Fruit fly (Drosophila melanogaster): ENCODE data around the gene Pa1.

Gene Pa1

dm6 chrX:11385498-11385897 is 26.5 kb downstream of the Pa1 start:
- TF ChIP-seq Mio (GFP tag; optimal IDR thresholded peaks at IDR 0.05): no peak
- TF ChIP-seq Hr78 (GFP tag; optimal IDR thresholded peaks at IDR 0.05): no peak
- no peak for TF ChIP-seq br (GFP tag; optimal IDR thresholded peaks at IDR 0.05)
- TF ChIP-seq Rel (GFP tag; optimal IDR thresholded peaks at IDR 0.05): no peak
- TF ChIP-seq Rel (tag; optimal IDR thresholded peaks at IDR 0.05): no peak
- TF ChIP-seq sv (GFP tag; optimal IDR thresholded peaks at IDR 0.05): no peak
- TF ChIP-seq OdsH (GFP tag; optimal IDR thresholded peaks at IDR 0.05): no peak
- no peak for TF ChIP-seq foxo (GFP tag; optimal IDR thresholded peaks at IDR 0.05)
- no peak for TF ChIP-seq Dfd (GFP tag; optimal IDR thresholded peaks at IDR 0.05)
- TF ChIP-seq GATAd (GFP tag; optimal IDR thresholded peaks at IDR 0.05): no peak
- TF ChIP-seq dsf (GFP tag; optimal IDR thresholded peaks at IDR 0.05; ENCODE audit: borderline replicate concordance): no peak

- TF ChIP-seq sv (GFP tag; optimal IDR thresholded peaks at IDR 0.05): no peak
- peak; percentile 81 for TF ChIP-seq Dif (GFP tag; optimal IDR thresholded peaks at IDR 0.05; ENCODE audit: partially characterized antibody)
- TF ChIP-seq Hr83 (GFP tag; optimal IDR thresholded peaks at IDR 0.05; ENCODE audit: poor library complexity, severe bottlenecking): peak; percentile 51
- peak; percentile 33 for TF ChIP-seq h (GFP tag; optimal IDR thresholded peaks at IDR 0.05)
- TF ChIP-seq Hnf4 (GFP tag; optimal IDR thresholded peaks at IDR 0.05): no peak
- TF ChIP-seq usp (GFP tag; optimal IDR thresholded peaks at IDR 0.05): no peak
- no peak for TF ChIP-seq dmrt93B (GFP tag; optimal IDR thresholded peaks at IDR 0.05)
- TF ChIP-seq Rel (GFP tag; optimal IDR thresholded peaks at IDR 0.05): peak; percentile 37
- no peak for TF ChIP-seq Rel (tag; optimal IDR thresholded peaks at IDR 0.05)
- TF ChIP-seq Abd-B (GFP tag; optimal IDR thresholded peaks at IDR 0.05): no peak
- peak; percentile 82 to 88 for TF ChIP-seq dl (GFP tag; optimal IDR thresholded peaks at IDR 0.05; ENCODE audit: insufficient read depth in 1 of 2, partially characterized antibody in 2 of 2)
- no peak for TF ChIP-seq pan (optimal IDR thresholded peaks at IDR 0.05)
- TF ChIP-seq Sp1 (GFP tag; optimal IDR thresholded peaks at IDR 0.05): no peak
- no peak for TF ChIP-seq Dfd (GFP tag; optimal IDR thresholded peaks at IDR 0.05)
- TF ChIP-seq CG9705 (GFP tag; optimal IDR thresholded peaks at IDR 0.05): no peak
- peak; percentile 31 for TF ChIP-seq Vsx2 (GFP tag; optimal IDR thresholded peaks at IDR 0.05; ENCODE audit: partially characterized antibody)
- TF ChIP-seq lola (GFP tag; optimal IDR thresholded peaks at IDR 0.05): no peak
- no peak for TF ChIP-seq Myc (optimal IDR thresholded peaks at IDR 0.05)
- TF ChIP-seq OdsH (GFP tag; optimal IDR thresholded peaks at IDR 0.05): no peak
- no peak for TF ChIP-seq brk (GFP tag; optimal IDR thresholded peaks at IDR 0.05)
- no peak for TF ChIP-seq CrebA (GFP tag; optimal IDR thresholded peaks at IDR 0.05; ENCODE audit: borderline replicate concordance)
- TF ChIP-seq HLH106 (tag; optimal IDR thresholded peaks at IDR 0.05): no peak
- TF ChIP-seq dsf (GFP tag; optimal IDR thresholded peaks at IDR 0.05; ENCODE audit: borderline replicate concordance): no peak
- TF ChIP-seq tai (GFP tag; optimal IDR thresholded peaks at IDR 0.05): no peak
- peak; percentile 28 for TF ChIP-seq Jra (GFP tag; optimal IDR thresholded peaks at IDR 0.05)
- TF ChIP-seq foxo (GFP tag; optimal IDR thresholded peaks at IDR 0.05): no peak
Observed at dm6 chrX:11389494-11390447, 30.7 kb downstream of the Pa1 start.

dm6 chrX:11390625-11391363 is 31.8 kb downstream of the Pa1 start:
- no peak for TF ChIP-seq Jra (GFP tag; optimal IDR thresholded peaks at IDR 0.05)
- TF ChIP-seq HLH106 (tag; optimal IDR thresholded peaks at IDR 0.05): peak; percentile 27
- TF ChIP-seq dl (GFP tag; optimal IDR thresholded peaks at IDR 0.05; ENCODE audit: insufficient read depth in 1 of 2, partially characterized antibody in 2 of 2): no peak
- peak; percentile 35 for TF ChIP-seq br (GFP tag; optimal IDR thresholded peaks at IDR 0.05)
- TF ChIP-seq h (GFP tag; optimal IDR thresholded peaks at IDR 0.05): peak; percentile 45
- peak; percentile 38 for TF ChIP-seq fru (GFP tag; optimal IDR thresholded peaks at IDR 0.05)
- TF ChIP-seq CG9705 (GFP tag; optimal IDR thresholded peaks at IDR 0.05): no peak
- peak; percentile 16 for TF ChIP-seq tai (GFP tag; optimal IDR thresholded peaks at IDR 0.05)
- TF ChIP-seq Hnf4 (GFP tag; optimal IDR thresholded peaks at IDR 0.05): peak; percentile 17
- peak; percentile 68 for TF ChIP-seq sv (GFP tag; optimal IDR thresholded peaks at IDR 0.05)
- TF ChIP-seq Vsx2 (GFP tag; optimal IDR thresholded peaks at IDR 0.05; ENCODE audit: partially characterized antibody): no peak
- TF ChIP-seq dmrt93B (GFP tag; optimal IDR thresholded peaks at IDR 0.05): no peak
- TF ChIP-seq ey (GFP tag; optimal IDR thresholded peaks at IDR 0.05): peak; percentile 57
- TF ChIP-seq foxo (GFP tag; optimal IDR thresholded peaks at IDR 0.05): peak in 1 of 2 experiments; percentile 59
- peak; percentile 20 for TF ChIP-seq Sp1 (GFP tag; optimal IDR thresholded peaks at IDR 0.05)
- TF ChIP-seq dsf (GFP tag; optimal IDR thresholded peaks at IDR 0.05; ENCODE audit: borderline replicate concordance): no peak
- no peak for TF ChIP-seq Hr78 (GFP tag; optimal IDR thresholded peaks at IDR 0.05)
- TF ChIP-seq CG32264 (GFP tag; optimal IDR thresholded peaks at IDR 0.05): no peak
- peak; percentile 52 for TF ChIP-seq rgr (GFP tag; optimal IDR thresholded peaks at IDR 0.05)
- no peak for TF ChIP-seq CrebA (GFP tag; optimal IDR thresholded peaks at IDR 0.05; ENCODE audit: borderline replicate concordance)
- peak; percentile 28 for TF ChIP-seq OdsH (GFP tag; optimal IDR thresholded peaks at IDR 0.05)
- peak; percentile 25 for TF ChIP-seq psq (GFP tag; optimal IDR thresholded peaks at IDR 0.05)

Measured in whole organism, wandering third instar larva.